Worm (Caenorhabditis elegans) whole organism, late embryonic: ENCODE data around the gene klp-18.

Experiments used
- ama-1 ChIP-seq: fragments of 150-350 bp; optimal IDR thresholded peaks from 2 replicates; lab custom pipeline; 2014
- ceh-6 ChIP-seq: fragments of 200-800 bp; sonication (Bioruptor generic); optimal IDR thresholded peaks from 2 replicates; lab custom pipeline; 2018; ENCODE audit warnings: mild to moderate bottlenecking, missing genetic modification characterization, missing compliant biosample characterization
- pha-4 ChIP-seq: fragments of 150-350 bp; optimal IDR thresholded peaks from 2 replicates; lab custom pipeline; 2018; ENCODE audit warnings: missing biosample characterization, missing genetic modification reagents, missing genetic modification characterization
- tbx-2 ChIP-seq: sonication (generic microtip); optimal IDR thresholded peaks from 2 replicates; lab custom pipeline; 2016; ENCODE audit warnings: missing genetic modification characterization, missing compliant biosample characterization

ce11 chrIV:7039476-7040261 is at the start of gene klp-18, which contains the start of gene cogc-2:
- TF ChIP-seq ama-1 (lab: Kevin White, UChicago) (no peak), tbx-2 (peak; percentile 72), ceh-6 (GFP tag; lab: Kevin White, UChicago) (peak; percentile 45), pha-4 (no peak)
